Fruit fly (Drosophila melanogaster) Kc167 (cell line): Measurements from ENCODE around the gene CG32845.

Experiments used
- Myc ChIP-seq: fragments of >200 bp; optimal IDR thresholded peaks from 2 replicates; lab custom pipeline; 2017; ENCODE audit warnings: missing external identifiers
- Sin3A ChIP-seq: fragments of >200 bp; optimal IDR thresholded peaks from 2 replicates; lab custom pipeline; 2018; ENCODE audit warnings: missing external identifiers
- h ChIP-seq: fragments of >200 bp; optimal IDR thresholded peaks from 3 replicates; lab custom pipeline; 2018; ENCODE audit warnings: missing external identifiers
- insv ChIP-seq: fragments of >200 bp; optimal IDR thresholded peaks from 3 replicates; lab custom pipeline; 2018; ENCODE audit warnings: missing external identifiers
- psq ChIP-seq: fragments of >200 bp; optimal IDR thresholded peaks from 2 replicates; lab custom pipeline; 2017; ENCODE audit warnings: missing external identifiers
- ttk ChIP-seq: sonication (Bioruptor generic); optimal IDR thresholded peaks from 2 replicates; lab custom pipeline; 2017; ENCODE audit warnings: missing external identifiers

Gene CG32845

dm6 chr3L:294841-295408, 21.7 kb upstream of the CG32845 start:
- TF ChIP-seq psq (lab: Kevin White, UChicago) = no peak
- no peak for TF ChIP-seq Sin3A
- no peak for TF ChIP-seq ttk

DNA sequence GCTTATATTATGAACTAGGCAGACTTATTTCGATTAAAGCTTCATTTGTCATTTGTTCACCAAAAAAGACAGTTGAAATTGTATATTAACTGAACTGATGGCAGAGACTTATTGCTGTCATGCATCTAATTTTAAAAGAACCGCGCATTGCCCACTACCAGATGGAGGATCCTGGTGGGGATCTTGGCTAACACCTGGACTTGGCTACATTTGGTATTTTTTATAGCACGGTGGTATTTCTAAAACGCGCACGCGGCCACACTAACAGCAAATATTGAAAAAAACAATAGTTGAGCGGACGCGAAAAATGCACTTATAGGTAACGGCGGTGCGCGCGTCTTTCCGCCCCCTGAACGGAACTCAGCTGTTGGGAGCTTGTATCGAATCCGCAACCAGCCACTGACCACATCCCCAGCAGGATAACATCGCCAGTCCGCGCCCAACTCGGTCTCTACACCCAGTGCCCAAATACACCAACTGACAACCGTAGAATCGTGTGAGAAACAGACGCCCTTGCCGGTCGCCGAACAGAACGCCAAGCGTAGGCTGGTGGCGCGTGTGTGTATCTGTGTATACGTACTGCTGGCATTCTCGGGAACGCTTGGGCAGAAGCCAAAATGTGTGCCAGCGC, 19.1 kb upstream of the CG32845 start:
- TF ChIP-seq h (no peak), psq (lab: Kevin White, UChicago) (no peak)

- TF ChIP-seq insv (lab: Kevin White, UChicago) = no peak
- no peak for TF ChIP-seq h
- TF ChIP-seq Myc (lab: Kevin White, UChicago) = no peak
These were observed 18.5 kb upstream of the CG32845 start for dm6 chr3L:291583-292145.

dm6 chr3L:284253-284652, 11.1 kb upstream of the CG32845 start:
- no peak for TF ChIP-seq ttk
- TF ChIP-seq insv (lab: Kevin White, UChicago) = no peak
- TF ChIP-seq Sin3A = no peak

DNA sequence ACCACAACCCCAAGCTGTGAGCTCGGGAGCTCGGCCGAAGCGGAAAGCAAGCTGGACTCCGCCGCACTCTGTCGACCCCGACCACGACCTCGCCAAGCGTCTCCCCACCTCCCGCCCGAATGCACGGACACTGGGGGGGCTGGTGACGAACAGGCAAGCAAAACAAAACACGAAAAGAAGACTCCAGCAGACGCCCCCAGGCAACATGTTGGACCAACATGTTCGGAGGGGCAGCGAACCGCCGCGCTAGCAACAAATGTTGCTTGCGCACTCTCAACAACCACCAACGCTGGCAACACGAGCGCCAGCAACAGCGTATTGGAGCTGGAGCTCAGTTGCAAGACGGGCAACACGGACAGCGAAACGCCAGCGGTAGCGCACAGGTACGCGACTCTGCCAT, 9.1 kb upstream of the CG32845 start:
- no peak for TF ChIP-seq psq (lab: Kevin White, UChicago)
- TF ChIP-seq insv (lab: Kevin White, UChicago) = no peak
- no peak for TF ChIP-seq Myc (lab: Kevin White, UChicago)
- no peak for TF ChIP-seq ttk
- no peak for TF ChIP-seq h
- no peak for TF ChIP-seq Sin3A

DNA sequence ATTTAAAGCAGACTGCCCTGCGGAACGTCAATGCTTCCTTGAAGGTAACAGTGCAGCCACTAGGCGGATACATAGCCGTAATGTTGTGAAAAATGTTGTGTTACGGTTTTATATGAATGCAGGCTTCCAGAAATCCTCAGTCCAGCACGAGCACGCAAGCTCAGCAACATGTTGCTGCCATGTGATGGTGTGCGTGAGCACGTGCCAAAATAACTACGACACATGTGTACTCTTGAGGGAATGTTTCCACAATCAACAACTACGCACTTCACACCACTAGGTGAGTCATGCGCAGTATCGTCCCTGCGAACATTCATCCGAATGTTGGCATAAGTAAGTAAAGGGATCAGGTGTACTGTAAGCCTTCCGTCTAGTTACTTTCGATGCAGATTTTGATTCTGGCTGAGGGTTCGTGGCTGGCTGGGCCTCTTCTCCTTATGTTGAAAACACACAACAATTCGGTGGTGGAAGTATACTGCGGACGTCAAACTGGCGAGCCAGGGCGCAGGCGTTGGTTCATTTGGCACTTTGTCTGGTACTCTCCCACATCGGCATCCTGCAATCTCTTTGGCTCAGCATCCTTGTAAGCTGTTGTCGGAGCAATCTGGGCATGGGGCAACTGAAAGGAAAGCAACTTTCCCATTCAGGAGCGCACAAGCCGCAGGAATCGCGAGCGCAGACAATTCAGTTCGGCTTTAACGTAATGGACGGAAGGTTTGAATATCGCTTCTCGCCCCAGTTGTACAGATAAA, 3.7 kb upstream of the CG32845 start, which contains the start of gene RhoGEF3:
RhoGEF3 (plus strand) TSS at position 702 of the 752 bp plus-strand sequence.
- no peak for TF ChIP-seq Sin3A
- TF ChIP-seq ttk = no peak
- TF ChIP-seq insv (lab: Kevin White, UChicago) = no peak
- no peak for TF ChIP-seq psq (lab: Kevin White, UChicago)
- TF ChIP-seq Myc (lab: Kevin White, UChicago) = no peak
- no peak for TF ChIP-seq h

dm6 chr3L:274855-275254, 1.7 kb upstream of the CG32845 start, which contains the start of gene ttm2:
TSS of gene ttm2 (plus strand) at chr3L:275155.
- no peak for TF ChIP-seq insv (lab: Kevin White, UChicago)
- no peak for TF ChIP-seq Myc (lab: Kevin White, UChicago)
- no peak for TF ChIP-seq ttk
- no peak for TF ChIP-seq psq (lab: Kevin White, UChicago)
- no peak for TF ChIP-seq h
- TF ChIP-seq Sin3A = no peak

DNA sequence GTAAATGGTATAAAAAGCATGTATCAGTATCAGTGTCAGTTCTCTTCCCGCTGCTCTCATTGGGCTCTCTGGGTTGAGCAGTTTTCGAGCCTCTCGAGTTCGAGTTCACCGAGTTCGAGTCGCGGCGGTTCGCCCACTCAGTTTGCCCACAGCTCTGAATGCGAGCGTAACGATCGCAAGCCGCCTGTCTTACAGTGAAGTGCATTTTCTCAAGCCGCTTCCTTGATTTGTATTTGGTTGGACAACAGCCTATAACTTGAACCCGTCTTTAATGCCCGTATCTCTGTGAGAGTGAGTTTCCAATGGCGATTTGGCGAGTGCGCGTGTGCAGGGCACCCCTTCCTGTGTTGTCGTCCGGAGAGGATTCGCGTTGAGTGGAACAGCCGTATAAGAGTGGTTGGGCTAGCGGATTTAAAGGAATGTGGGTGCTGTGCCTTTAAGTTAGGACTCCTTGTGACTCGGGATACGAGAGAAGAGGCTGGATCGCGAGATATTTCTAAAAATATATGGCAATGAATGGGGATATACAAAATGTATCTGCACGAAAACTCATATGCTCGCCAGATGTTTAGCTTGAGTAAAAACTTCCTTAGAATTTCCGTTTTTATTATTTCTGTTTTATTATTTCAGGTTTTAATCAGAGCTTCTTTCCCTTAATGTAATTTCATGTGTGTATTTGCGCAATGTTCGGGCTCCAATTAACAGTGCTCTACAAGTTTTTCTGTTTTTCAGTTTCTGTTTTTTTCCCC, 1.5 kb downstream of the CG32845 start:
- TF ChIP-seq h (no peak), insv (lab: Kevin White, UChicago) (no peak), ttk (no peak), psq (lab: Kevin White, UChicago) (no peak), Sin3A (no peak), Myc (lab: Kevin White, UChicago) (no peak)

dm6 chr3L:270760-271500, 2.3 kb downstream of the CG32845 start, which contains the start of gene miple2:
TSS of gene miple2 (plus strand) at chr3L:271200.
- TF ChIP-seq Sin3A (no peak), psq (lab: Kevin White, UChicago) (no peak), h (no peak), ttk (no peak)

DNA sequence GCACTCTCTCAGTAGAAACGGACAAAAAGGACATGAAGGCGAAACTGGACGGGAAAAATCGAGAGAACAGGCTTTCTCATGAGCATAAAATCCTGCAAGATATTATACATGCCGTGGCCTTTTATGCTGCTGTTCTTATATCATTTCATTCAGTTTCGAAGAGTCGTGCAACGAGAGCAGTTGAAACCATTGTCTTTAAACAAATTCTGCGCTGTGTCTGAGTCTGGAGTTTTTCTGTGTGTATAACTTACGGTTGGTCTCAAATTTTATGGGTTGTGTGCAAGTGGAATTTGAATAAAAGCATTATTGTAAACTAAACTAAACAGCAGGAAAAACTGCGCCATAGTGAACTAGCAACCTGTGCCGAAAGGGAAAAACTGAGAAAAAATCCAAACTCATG, 5.6 kb downstream of the CG32845 start:
- no peak for TF ChIP-seq psq (lab: Kevin White, UChicago)
- TF ChIP-seq h = no peak

- no peak for TF ChIP-seq insv (lab: Kevin White, UChicago)
- no peak for TF ChIP-seq psq (lab: Kevin White, UChicago)
These were observed 6.1 kb downstream of the CG32845 start, which contains the start of gene miple1 for dm6 chr3L:267083-267482. TSS of gene miple1 (plus strand) at chr3L:267299.

DNA sequence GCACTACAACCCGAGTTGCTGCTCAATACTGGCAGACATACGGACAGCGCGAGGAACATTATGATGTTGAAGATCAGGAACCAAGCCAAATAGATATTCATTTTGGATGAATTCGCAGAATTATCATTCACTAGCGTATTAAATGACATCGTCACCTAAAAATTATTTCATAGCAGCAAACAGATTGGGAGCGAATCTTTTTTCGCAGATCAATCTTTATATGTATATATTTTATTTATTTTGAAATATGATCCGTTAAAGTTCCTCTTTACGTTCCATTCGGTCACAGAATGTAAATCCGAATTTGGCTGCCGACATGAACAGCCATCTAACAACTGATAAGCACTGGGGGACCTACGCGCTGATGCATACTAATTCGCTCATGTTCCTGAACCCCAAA, 7.4 kb downstream of the CG32845 start, which contains the start of gene CG34263:
CG34263 (minus strand) TSS at position 101 of the 400 bp plus-strand sequence.
- TF ChIP-seq insv (lab: Kevin White, UChicago) (no peak), Myc (lab: Kevin White, UChicago) (no peak), ttk (no peak), psq (lab: Kevin White, UChicago) (no peak), Sin3A (no peak), h (no peak)
